Fruit fly (Drosophila melanogaster) whole organism: Measurements from ENCODE around the gene CRAT.

Experiments
- Dll ChIP-seq: fragments of >200 bp; optimal IDR thresholded peaks from 2 replicates; lab custom pipeline; 2017
- psq ChIP-seq: fragments of >200 bp; optimal IDR thresholded peaks from 2 replicates; lab custom pipeline; 2017
- usp ChIP-seq: fragments of >200 bp; optimal IDR thresholded peaks from 2 replicates; lab custom pipeline; 2017; ENCODE audit warnings: missing biosample characterization, missing genetic modification characterization, mixed read lengths

dm6 chr3R:6352436-6352835, 23.4 kb downstream of the CRAT start:
- TF ChIP-seq psq (lab: Kevin White, UChicago) (no peak), Dll (lab: Kevin White, UChicago) (no peak), usp (GFP tag; lab: Kevin White, UChicago) (no peak)
